Worm (Caenorhabditis elegans): ENCODE data around the gene M162.15.

DNA sequence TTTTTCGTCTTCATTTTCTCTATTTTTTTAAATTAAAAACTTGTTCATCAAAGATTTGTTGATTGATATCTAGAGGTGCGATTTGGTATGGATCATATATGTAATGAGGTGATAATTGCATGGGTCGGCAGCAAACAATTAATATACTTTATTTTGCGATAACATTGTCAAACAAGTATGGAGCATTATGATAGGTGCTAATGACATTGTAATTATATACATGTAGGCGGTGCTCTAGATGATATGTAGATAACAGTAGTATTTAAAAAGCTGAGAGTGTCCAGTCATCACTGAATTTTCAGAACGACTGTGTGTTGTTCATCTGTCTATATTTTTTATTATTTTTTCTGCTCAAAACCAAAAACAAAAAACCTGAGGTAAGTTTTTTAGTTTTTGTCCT, 41.3 kb downstream of the M162.15 start, which contains the start of gene Y116F11A.1:
- TF ChIP-seq lin-13 (GFP tag; optimal IDR thresholded peaks at IDR 0.05) (no peak), elt-1 (tag; optimal IDR thresholded peaks at IDR 0.05) (no peak), unc-39 (tag; optimal IDR thresholded peaks at IDR 0.05) (no peak), ZK546.5 (tag; optimal IDR thresholded peaks at IDR 0.05) (no peak), mab-5 (tag; optimal IDR thresholded peaks at IDR 0.05) (no peak), skn-1 (tag; optimal IDR thresholded peaks at IDR 0.05) (no peak)

All from whole organism, L2 larva.